Worm (Caenorhabditis elegans) whole organism, mixed stage, embryonic: Measurements from ENCODE around the gene F53G2.3.

Experiments used
- elt-1 ChIP-seq: sonication (generic microtip); optimal IDR thresholded peaks from 2 replicates; lab custom pipeline; 2017; ENCODE audit warnings: missing genetic modification characterization, mild to moderate bottlenecking, missing compliant biosample characterization, antibody characterized with exemption, moderate library complexity, borderline replicate concordance; ENCODE audit not compliant: insufficient read depth
- elt-3 ChIP-seq: fragments of 150-350 bp; optimal IDR thresholded peaks from 2 replicates; lab custom pipeline; 2014; ENCODE audit warnings: missing biosample characterization, missing genetic modification characterization
- lsy-2 ChIP-seq: fragments of 150-350 bp; optimal IDR thresholded peaks from 2 replicates; lab custom pipeline; 2014; ENCODE audit warnings: missing biosample characterization, missing genetic modification characterization
- mls-2 ChIP-seq: sonication (generic microtip); optimal IDR thresholded peaks from 2 replicates; lab custom pipeline; 2016; ENCODE audit warnings: mild to moderate bottlenecking, missing genetic modification characterization, moderate library complexity, missing compliant biosample characterization
- nhr-12 ChIP-seq: fragments of 150-350 bp; optimal IDR thresholded peaks from 2 replicates; lab custom pipeline; 2014; ENCODE audit warnings: missing biosample characterization, missing genetic modification characterization
- nhr-237 ChIP-seq: fragments of 150-350 bp; optimal IDR thresholded peaks from 2 replicates; lab custom pipeline; 2014; ENCODE audit warnings: missing biosample characterization, missing genetic modification characterization
- snpc-4 ChIP-seq: fragments of 150-350 bp; optimal IDR thresholded peaks from 2 replicates; lab custom pipeline; 2014; ENCODE audit warnings: missing biosample characterization, missing genetic modification characterization

ce11 chrII:2481621-2482020 lies 1.4 kb downstream of the F53G2.3 start, which contains the start of gene F53G2.2:
- TF ChIP-seq nhr-237 (tag; lab: Kevin White, UChicago): no peak
- TF ChIP-seq elt-3: no peak
- no peak for TF ChIP-seq lsy-2 (tag; lab: Kevin White, UChicago)
- no peak for TF ChIP-seq mls-2 (tag; lab: Kevin White, UChicago)
- TF ChIP-seq snpc-4: no peak
- TF ChIP-seq nhr-12: no peak
- TF ChIP-seq elt-1 (tag; lab: Kevin White, UChicago): no peak
